Worm (Caenorhabditis elegans): ENCODE data around the gene Y48B6A.13.

The Y48B6A.13 gene

DNA sequence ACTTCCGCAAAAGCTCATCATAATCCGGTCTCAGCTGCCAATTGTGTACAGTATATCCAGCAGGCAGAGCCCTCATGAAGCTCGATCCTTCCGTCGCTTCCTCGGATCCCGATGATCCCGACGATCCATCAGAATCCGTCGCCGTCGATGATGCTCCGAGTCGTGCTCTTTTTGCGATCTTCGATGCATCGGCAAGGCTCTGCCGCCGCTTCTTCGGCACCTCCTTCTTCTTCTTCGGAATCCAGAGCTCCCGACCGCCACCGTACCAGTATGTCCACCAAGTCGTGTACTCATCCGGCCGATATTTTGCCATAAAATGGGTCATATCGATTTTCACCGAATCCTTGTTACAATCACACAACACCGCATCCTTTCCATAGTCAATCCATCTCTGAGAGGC lies 13.8 kb upstream of the Y48B6A.13 start:
- TF ChIP-seq hmg-20 (GFP tag; IDR thresholded peaks at IDR 0.05) (no peak), egrh-3 (GFP tag; IDR thresholded peaks at IDR 0.05) (peak; percentile 52; the same call in 1 of the 2 replicates), zfh-2 (GFP tag; conservative IDR thresholded peaks at IDR 0.05) (peak; percentile 78), cebp-1 (GFP tag; IDR thresholded peaks at IDR 0.05) (no peak), cebp-1 (tag; optimal IDR thresholded peaks at IDR 0.05) (no peak)

DNA sequence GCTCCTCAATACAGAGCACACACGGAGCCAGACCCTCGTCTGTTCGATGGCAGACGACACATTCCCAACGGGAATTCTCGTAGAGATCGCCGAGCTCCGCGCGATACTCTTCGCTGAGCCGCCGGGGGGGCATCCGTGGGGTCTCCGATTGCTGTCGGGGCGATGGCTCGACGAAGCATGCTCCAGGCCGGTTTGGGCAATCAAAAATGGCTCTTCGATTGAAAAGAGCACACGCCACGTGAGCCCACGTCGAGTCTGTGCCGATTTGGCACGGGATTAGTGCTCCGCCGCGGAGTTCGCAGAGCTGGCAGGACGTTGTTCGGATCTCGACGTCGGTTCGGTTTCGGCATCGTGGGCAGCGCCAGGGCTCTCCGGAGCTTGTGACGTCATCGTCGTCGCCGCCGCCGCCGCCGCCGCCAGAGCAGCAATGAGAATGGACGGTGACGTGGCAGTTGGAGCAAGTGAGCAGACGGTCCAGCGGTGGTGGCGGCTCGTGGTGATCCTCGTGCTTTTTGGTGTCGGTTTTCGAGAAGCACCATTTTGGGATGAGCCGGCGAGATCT lies 11.3 kb upstream of the Y48B6A.13 start:
- TF ChIP-seq B0336.3 (GFP tag; IDR thresholded peaks at IDR 0.05) (0 out of 2 replicates have a peak, but pooled peaks have one; percentile 35), zim-3 (tag; optimal IDR thresholded peaks at IDR 0.05) (peak; percentile 18), let-607 (tag; optimal IDR thresholded peaks at IDR 0.05) (no peak), lin-35 (GFP tag; optimal IDR thresholded peaks at IDR 0.05) (no peak), ama-1 (optimal IDR thresholded peaks at IDR 0.05) (no peak), ama-1 (GFP tag; optimal IDR thresholded peaks at IDR 0.05) (no peak), him-1 (tag; optimal IDR thresholded peaks at IDR 0.05) (no peak), C17E4.6 (GFP tag; IDR thresholded peaks at IDR 0.05) (no peak), lin-40 (tag; optimal IDR thresholded peaks at IDR 0.05) (no peak), F49E8.2 (tag; optimal IDR thresholded peaks at IDR 0.05; ENCODE audit: insufficient read depth) (no peak), akir-1 (GFP tag; optimal IDR thresholded peaks at IDR 0.05) (no peak), efl-1 (GFP tag; optimal IDR thresholded peaks at IDR 0.05) (no peak), ccch-3 (GFP tag; optimal IDR thresholded peaks at IDR 0.05) (no peak), T07F8.4 (tag; optimal IDR thresholded peaks at IDR 0.05) (no peak), ZK185.1 (tag; optimal IDR thresholded peaks at IDR 0.05; ENCODE audit: poor library complexity, severe bottlenecking) (no peak), mcd-1 (GFP tag; IDR thresholded peaks at IDR 0.05) (no peak), let-526 (GFP tag; IDR thresholded peaks at IDR 0.05) (peak; percentile 14; the same call in 1 of the 2 replicates), lag-1 (GFP tag; IDR thresholded peaks at IDR 0.05) (no peak), F22D6.2 (tag; optimal IDR thresholded peaks at IDR 0.05) (no peak), nfyb-1 (GFP tag; IDR thresholded peaks at IDR 0.05) (0 out of 2 replicates have a peak, but pooled peaks have one; percentile 34), F52B5.7 (tag; optimal IDR thresholded peaks at IDR 0.05) (no peak), egrh-3 (GFP tag; IDR thresholded peaks at IDR 0.05) (peak; percentile 89), xnd-1 (tag; optimal IDR thresholded peaks at IDR 0.05) (no peak), hlh-26 (GFP tag; conservative IDR thresholded peaks at IDR 0.05) (no peak), zfh-2 (GFP tag; conservative IDR thresholded peaks at IDR 0.05) (peak; percentile 91), aptf-2 (GFP tag; conservative IDR thresholded peaks at IDR 0.05) (no peak), pbrm-1 (GFP tag; IDR thresholded peaks at IDR 0.05) (0 out of 2 replicates have a peak, but pooled peaks have one; percentile 8), dpff-1 (tag; optimal IDR thresholded peaks at IDR 0.05) (no peak), ceh-100 (GFP tag; IDR thresholded peaks at IDR 0.05) (no peak), ztf-25 (GFP tag; IDR thresholded peaks at IDR 0.05) (0 out of 2 replicates have a peak, but pooled peaks have one; percentile 31)

DNA sequence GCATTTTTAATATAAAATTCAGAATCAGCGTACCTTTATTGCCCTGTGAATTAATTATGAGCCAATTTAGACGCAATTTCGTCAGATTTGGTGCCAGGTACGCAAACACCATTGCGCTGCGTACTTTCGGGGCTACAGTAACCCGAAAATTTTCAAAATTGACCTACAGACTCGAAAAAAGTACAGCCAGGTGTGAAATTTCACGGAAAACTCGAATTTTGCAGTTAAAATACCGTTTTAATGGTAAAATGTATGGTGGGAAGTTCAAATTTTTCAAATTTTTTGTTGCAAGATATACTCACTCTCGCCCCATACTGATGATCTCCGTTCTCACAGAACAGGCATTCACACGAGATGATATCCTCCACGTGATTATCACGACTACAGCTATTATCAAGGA lies 10.5 kb upstream of the Y48B6A.13 start:
- TF ChIP-seq hlh-12 (tag; optimal IDR thresholded peaks at IDR 0.05) (no peak), Y67H2A.10 (GFP tag; conservative IDR thresholded peaks at IDR 0.05) (no peak), nhr-27 (tag; optimal IDR thresholded peaks at IDR 0.05) (no peak), hlh-26 (GFP tag; conservative IDR thresholded peaks at IDR 0.05) (no peak), F57C9.4 (tag; optimal IDR thresholded peaks at IDR 0.05) (no peak), F52B5.7 (tag; optimal IDR thresholded peaks at IDR 0.05) (no peak), dpl-1 (GFP tag; optimal IDR thresholded peaks at IDR 0.05) (no peak)
